Fruit fly (Drosophila melanogaster): ENCODE measurements around the gene HP4.

- TF ChIP-seq CrebA (GFP tag; optimal IDR thresholded peaks at IDR 0.05; ENCODE audit: borderline replicate concordance) (no peak), Myc (optimal IDR thresholded peaks at IDR 0.05) (no peak), Hr78 (GFP tag; optimal IDR thresholded peaks at IDR 0.05) (no peak), Vsx2 (GFP tag; optimal IDR thresholded peaks at IDR 0.05; ENCODE audit: partially characterized antibody) (no peak), HLH106 (tag; optimal IDR thresholded peaks at IDR 0.05) (no peak), usp (GFP tag; optimal IDR thresholded peaks at IDR 0.05) (no peak), Hr83 (GFP tag; optimal IDR thresholded peaks at IDR 0.05; ENCODE audit: poor library complexity, severe bottlenecking) (no peak), tai (GFP tag; optimal IDR thresholded peaks at IDR 0.05) (no peak), Jra (GFP tag; optimal IDR thresholded peaks at IDR 0.05) (no peak)
These were observed 23.0 kb downstream of the HP4 start for dm6 chr3L:7952978-7953377.

Data from whole organism, wandering third instar larva.